Fruit fly (Drosophila melanogaster): ENCODE results near the gene CG17734.

CG17734 gene

DNA sequence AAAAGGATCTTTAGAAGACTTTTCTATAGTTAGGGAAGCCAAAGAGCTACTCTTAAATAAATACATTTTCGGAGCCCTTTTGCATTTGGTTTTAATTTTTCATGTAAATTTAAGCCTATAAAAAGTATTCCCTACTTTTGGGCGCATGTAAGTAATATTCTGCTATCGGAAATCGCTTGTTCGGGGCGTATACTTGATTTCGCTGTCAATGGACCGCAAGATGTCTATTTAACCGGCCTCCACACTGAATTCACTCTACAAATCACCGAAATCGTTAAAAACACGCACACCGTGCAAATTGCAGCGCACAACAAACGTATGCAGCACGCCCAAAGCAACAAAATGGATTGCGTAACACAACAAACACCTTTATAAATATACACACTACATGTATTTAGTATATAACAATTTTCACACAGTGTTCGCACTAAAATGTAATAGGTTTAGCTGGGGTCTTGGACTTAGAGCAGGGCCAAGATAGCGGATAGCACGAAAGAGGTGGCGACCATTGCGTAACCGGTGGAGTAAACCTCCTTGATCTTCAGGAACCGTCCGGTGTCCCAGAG is 35.0 kb downstream of the CG17734 start (continued):
- TF ChIP-seq Stat92E (GFP tag; optimal IDR thresholded peaks at IDR 0.05): no peak
- no peak for TF ChIP-seq Myb (GFP tag; optimal IDR thresholded peaks at IDR 0.05)
- no peak for TF ChIP-seq CG13287 (GFP tag; IDR thresholded peaks at IDR 0.05; ENCODE audit: partially characterized antibody)
- TF ChIP-seq CG10979 (tag; optimal IDR thresholded peaks at IDR 0.05): peak; percentile 83
- TF ChIP-seq CG10431 (GFP tag; optimal IDR thresholded peaks at IDR 0.05): no peak
- TF ChIP-seq Fer1 (GFP tag; optimal IDR thresholded peaks at IDR 0.05): no peak
- TF ChIP-seq Antp (GFP tag; optimal IDR thresholded peaks at IDR 0.05): no peak
- no peak for TF ChIP-seq gt (GFP tag; IDR thresholded peaks at IDR 0.05)
- no peak for TF ChIP-seq E2f2 (GFP tag; IDR thresholded peaks at IDR 0.05)
- TF ChIP-seq Atf6 (GFP tag; IDR thresholded peaks at IDR 0.05): 0 out of 2 replicates have a peak, but pooled peaks have one; percentile 8
- no peak for TF ChIP-seq scrt (GFP tag; optimal IDR thresholded peaks at IDR 0.05)
- TF ChIP-seq Drgx (GFP tag; IDR thresholded peaks at IDR 0.05): no peak
- no peak for TF ChIP-seq twi (tag; optimal IDR thresholded peaks at IDR 0.05)
- no peak for TF ChIP-seq chn (GFP tag; optimal IDR thresholded peaks at IDR 0.05)
- no peak for TF ChIP-seq Sox102F (GFP tag; optimal IDR thresholded peaks at IDR 0.05)
- TF ChIP-seq Abd-B (GFP tag; optimal IDR thresholded peaks at IDR 0.05): no peak
- no peak for TF ChIP-seq CG18599 (GFP tag; optimal IDR thresholded peaks at IDR 0.05)
- TF ChIP-seq ind (GFP tag; optimal IDR thresholded peaks at IDR 0.05): no peak
- TF ChIP-seq Nf-YA (GFP tag; IDR thresholded peaks at IDR 0.05): no peak
- no peak for TF ChIP-seq Nf-YC (tag; optimal IDR thresholded peaks at IDR 0.05)
- peak; percentile 35 for TF ChIP-seq CG15479 (GFP tag; optimal IDR thresholded peaks at IDR 0.05)
- no peak for TF ChIP-seq pho (GFP tag; optimal IDR thresholded peaks at IDR 0.05)
- peak; percentile 53 for TF ChIP-seq CTCF (GFP tag; optimal IDR thresholded peaks at IDR 0.05)
- TF ChIP-seq CG3726 (GFP tag; IDR thresholded peaks at IDR 0.05): no peak
- TF ChIP-seq CG2712 (tag; optimal IDR thresholded peaks at IDR 0.05): no peak
- no peak for TF ChIP-seq Hand (GFP tag; optimal IDR thresholded peaks at IDR 0.05)
- no peak for TF ChIP-seq abd-A (tag; optimal IDR thresholded peaks at IDR 0.05)
- TF ChIP-seq ERR (GFP tag; optimal IDR thresholded peaks at IDR 0.05): no peak
- no peak for TF ChIP-seq br (optimal IDR thresholded peaks at IDR 0.05)
- TF ChIP-seq Scr (GFP tag; IDR thresholded peaks at IDR 0.05; ENCODE audit: partially characterized antibody): no peak
- no peak for TF ChIP-seq stwl (tag; optimal IDR thresholded peaks at IDR 0.05)
- no peak for TF ChIP-seq CG12236 (GFP tag; optimal IDR thresholded peaks at IDR 0.05)
- no peak for TF ChIP-seq CG7556 (GFP tag; optimal IDR thresholded peaks at IDR 0.05)
- TF ChIP-seq chm (GFP tag; IDR thresholded peaks at IDR 0.05): no peak
- no peak for TF ChIP-seq h (optimal IDR thresholded peaks at IDR 0.05)
- TF ChIP-seq fd96Cb (tag; optimal IDR thresholded peaks at IDR 0.05): no peak
- no peak for TF ChIP-seq usp (GFP tag; optimal IDR thresholded peaks at IDR 0.05)
- TF ChIP-seq CG18619 (GFP tag; optimal IDR thresholded peaks at IDR 0.05): no peak
- no peak for TF ChIP-seq CG4730 (GFP tag; IDR thresholded peaks at IDR 0.05)
- no peak for TF ChIP-seq CG11456 (GFP tag; IDR thresholded peaks at IDR 0.05)
- no peak for TF ChIP-seq CG3065 (GFP tag; optimal IDR thresholded peaks at IDR 0.05)
- TF ChIP-seq CG4617 (GFP tag; optimal IDR thresholded peaks at IDR 0.05; ENCODE audit: borderline replicate concordance): no peak
- TF ChIP-seq jumu (GFP tag; optimal IDR thresholded peaks at IDR 0.05): no peak
- TF ChIP-seq dmrt99B (tag; optimal IDR thresholded peaks at IDR 0.05): no peak
- no peak for TF ChIP-seq sob (GFP tag; IDR thresholded peaks at IDR 0.05)
- TF ChIP-seq CG2120 (GFP tag; optimal IDR thresholded peaks at IDR 0.05): no peak
- TF ChIP-seq ATbp (GFP tag; optimal IDR thresholded peaks at IDR 0.05): no peak
- TF ChIP-seq E2f1 (GFP tag; IDR thresholded peaks at IDR 0.05): no peak
- no peak for TF ChIP-seq Jarid2 (GFP tag; optimal IDR thresholded peaks at IDR 0.05)
- peak in 1 of 2 experiments; percentile 61 for TF ChIP-seq Eip74EF (GFP tag; optimal IDR thresholded peaks at IDR 0.05)
- no peak for TF ChIP-seq ac (GFP tag; optimal IDR thresholded peaks at IDR 0.05)
- no peak for TF ChIP-seq CG30431 (GFP tag; optimal IDR thresholded peaks at IDR 0.05)
